Fruit fly (Drosophila melanogaster) whole organism, embryonic: ENCODE measurements around the gene CG1764.

ENCODE experiments used
- Atf6 ChIP-seq: fragments of 200-800 bp; sonication (Bioruptor generic); IDR thresholded peaks from 2 replicates; pipeline ENCODE4 v1.3.6; 2022; ENCODE audit warnings: missing biosample characterization, missing genetic modification characterization
- Awh ChIP-seq: fragments of 200-800 bp; sonication (Bioruptor generic); IDR thresholded peaks from 2 replicates; pipeline ENCODE4, ENCODE4 v1.3.6; 2022; ENCODE audit warnings: missing biosample characterization, missing genetic modification characterization
- B-H2 ChIP-seq: fragments of 200-800 bp; sonication (Bioruptor generic); optimal IDR thresholded peaks from 2 replicates; lab custom pipeline; 2018; ENCODE audit warnings: missing biosample characterization, mild to moderate bottlenecking, missing genetic modification characterization
- Bdp1 ChIP-seq: fragments of 200-800 bp; sonication (Bioruptor generic); optimal IDR thresholded peaks from 3 replicates; lab custom pipeline; 2016; ENCODE audit warnings: missing biosample characterization, missing genetic modification characterization
- C15 ChIP-seq: fragments of 200-800 bp; sonication (Bioruptor generic); IDR thresholded peaks from 3 replicates; pipeline ENCODE4 v1.3.6; 2022; ENCODE audit warnings: missing biosample characterization, missing genetic modification characterization
- CG10366 ChIP-seq: fragments of 200-800 bp; sonication (Bioruptor generic); IDR thresholded peaks from 2 replicates; pipeline ENCODE4 v1.3.6; 2022; ENCODE audit warnings: missing biosample characterization, missing genetic modification characterization
- CG11723 ChIP-seq: fragments of 200-800 bp; sonication (Bioruptor generic); optimal IDR thresholded peaks from 2 replicates; lab custom pipeline; 2017; ENCODE audit warnings: missing biosample characterization, mild to moderate bottlenecking, missing genetic modification characterization
- CG12104 ChIP-seq: fragments of 200-800 bp; sonication (Bioruptor generic); optimal IDR thresholded peaks from 3 replicates; lab custom pipeline; 2016; ENCODE audit warnings: missing biosample characterization, missing genetic modification characterization
- CG15011 ChIP-seq: fragments of 200-800 bp; sonication (Bioruptor generic); optimal IDR thresholded peaks from 3 replicates; lab custom pipeline; 2018; ENCODE audit warnings: missing biosample characterization, mild to moderate bottlenecking, missing genetic modification characterization
- CG18476 ChIP-seq: fragments of 200-800 bp; sonication (Bioruptor generic); optimal IDR thresholded peaks from 2 replicates; lab custom pipeline; 2016; ENCODE audit warnings: missing biosample characterization, mild to moderate bottlenecking, missing genetic modification characterization
- CG2875 ChIP-seq: fragments of 200-800 bp; sonication (Bioruptor generic); optimal IDR thresholded peaks from 2 replicates; lab custom pipeline; 2017; ENCODE audit warnings: missing biosample characterization, mild to moderate bottlenecking, missing genetic modification characterization, missing genetic modification reagents
- CG32772 ChIP-seq: fragments of 200-800 bp; sonication (Bioruptor generic); IDR thresholded peaks from 2 replicates; pipeline ENCODE4 v1.3.6; 2022; ENCODE audit warnings: missing biosample characterization, missing genetic modification characterization
- CG3847 ChIP-seq: fragments of 200-800 bp; sonication (Bioruptor generic); IDR thresholded peaks from 2 replicates; pipeline ENCODE4 v1.3.6; 2022; ENCODE audit warnings: missing biosample characterization, missing genetic modification characterization
- CG6254 ChIP-seq: fragments of 200-800 bp; sonication (Bioruptor generic); optimal IDR thresholded peaks from 3 replicates; lab custom pipeline; 2017; ENCODE audit warnings: mild to moderate bottlenecking, missing biosample characterization, missing genetic modification reagents, missing genetic modification characterization
- CG6791 ChIP-seq: fragments of 200-800 bp; sonication (Bioruptor generic); IDR thresholded peaks from 3 replicates; pipeline ENCODE4 v1.3.6; 2022; ENCODE audit warnings: missing biosample characterization, missing genetic modification characterization; ENCODE audit not compliant: partially characterized antibody
- CG7786 ChIP-seq: fragments of 200-800 bp; sonication (Bioruptor generic); optimal IDR thresholded peaks from 2 replicates; lab custom pipeline; 2016; ENCODE audit warnings: missing biosample characterization, missing genetic modification characterization
- CG9215 ChIP-seq: fragments of 200-800 bp; sonication (Bioruptor generic); IDR thresholded peaks from 2 replicates; pipeline ENCODE4 v1.3.6; 2022; ENCODE audit warnings: missing biosample characterization, missing genetic modification characterization
- Chrac-16 ChIP-seq: fragments of 200-800 bp; sonication (Bioruptor generic); optimal IDR thresholded peaks from 3 replicates; lab custom pipeline; 2016; ENCODE audit warnings: missing biosample characterization, missing genetic modification characterization
- CoRest ChIP-seq: fragments of 200-800 bp; sonication (Bioruptor generic); optimal IDR thresholded peaks from 3 replicates; lab custom pipeline; 2018; ENCODE audit warnings: missing biosample characterization, mild to moderate bottlenecking, missing genetic modification characterization, moderate library complexity
- Dad ChIP-seq: fragments of 200-800 bp; sonication (Bioruptor generic); optimal IDR thresholded peaks from 3 replicates; lab custom pipeline; 2016; ENCODE audit warnings: missing biosample characterization, missing genetic modification characterization
- Drgx ChIP-seq: fragments of 200-800 bp; sonication (Bioruptor generic); IDR thresholded peaks from 2 replicates; pipeline ENCODE4 v1.3.6; 2022; ENCODE audit warnings: missing biosample characterization, missing genetic modification characterization
- ERR ChIP-seq: fragments of 200-800 bp; sonication (Bioruptor generic); optimal IDR thresholded peaks from 2 replicates; lab custom pipeline; 2016; ENCODE audit warnings: missing biosample characterization, missing genetic modification characterization
- Ets97D ChIP-seq: fragments of 200-800 bp; sonication (Bioruptor generic); optimal IDR thresholded peaks from 3 replicates; lab custom pipeline; 2016; ENCODE audit warnings: missing biosample characterization, missing genetic modification characterization
- Fer2 ChIP-seq: fragments of 200-800 bp; sonication (Bioruptor generic); optimal IDR thresholded peaks from 2 replicates; lab custom pipeline; 2018; ENCODE audit warnings: missing biosample characterization, mild to moderate bottlenecking, missing genetic modification characterization, moderate library complexity
- Hr39 ChIP-seq: fragments of >200 bp; optimal IDR thresholded peaks from 2 replicates; lab custom pipeline; 2017
- Jarid2 ChIP-seq: fragments of 200-800 bp; sonication (Bioruptor generic); optimal IDR thresholded peaks from 3 replicates; lab custom pipeline; 2017; ENCODE audit warnings: mild to moderate bottlenecking, missing biosample characterization, missing genetic modification reagents, missing genetic modification characterization
- NFAT ChIP-seq: fragments of 200-800 bp; sonication (Bioruptor generic); IDR thresholded peaks from 2 replicates; pipeline ENCODE4 v1.3.6; 2022; ENCODE audit warnings: missing biosample characterization, missing genetic modification characterization
- Neu2 ChIP-seq: fragments of 200-800 bp; sonication (Bioruptor generic); optimal IDR thresholded peaks from 3 replicates; lab custom pipeline; 2016; ENCODE audit warnings: missing biosample characterization, missing genetic modification characterization, borderline replicate concordance
- Nf-YC ChIP-seq: fragments of 200-800 bp; optimal IDR thresholded peaks from 3 replicates; lab custom pipeline; 2019; ENCODE audit warnings: missing biosample characterization, mild to moderate bottlenecking, missing genetic modification characterization, moderate library complexity
- Opbp ChIP-seq: fragments of 200-800 bp; sonication (Bioruptor generic); IDR thresholded peaks from 3 replicates; pipeline ENCODE4 v1.3.6; 2022; ENCODE audit warnings: missing biosample characterization, missing genetic modification characterization; ENCODE audit not compliant: partially characterized antibody
- Sry-β ChIP-seq: fragments of 200-800 bp; sonication (Bioruptor generic); optimal IDR thresholded peaks from 2 replicates; lab custom pipeline; 2018; ENCODE audit warnings: missing biosample characterization, mild to moderate bottlenecking, missing genetic modification characterization, moderate library complexity
- al ChIP-seq: fragments of 200-800 bp; sonication (Bioruptor generic); IDR thresholded peaks from 2 replicates; pipeline ENCODE4 v1.3.6; 2022; ENCODE audit warnings: missing biosample characterization, missing genetic modification characterization
- ap ChIP-seq: fragments of 200-800 bp; sonication (Bioruptor generic); IDR thresholded peaks from 2 replicates; pipeline ENCODE4 v1.3.6; 2022; ENCODE audit warnings: missing biosample characterization, missing genetic modification characterization
- ara ChIP-seq: fragments of 200-800 bp; sonication (Bioruptor generic); IDR thresholded peaks from 2 replicates; pipeline ENCODE4 v1.3.6; 2022; ENCODE audit warnings: missing biosample characterization, missing genetic modification characterization
- bbx ChIP-seq: fragments of 200-800 bp; sonication (Bioruptor generic); IDR thresholded peaks from 2 replicates; pipeline ENCODE4 v1.3.6; 2022; ENCODE audit warnings: missing biosample characterization, missing genetic modification characterization; ENCODE audit not compliant: partially characterized antibody
- da ChIP-seq: fragments of 200-800 bp; sonication (Bioruptor generic); optimal IDR thresholded peaks from 2 replicates; lab custom pipeline; 2016; ENCODE audit warnings: missing biosample characterization, missing genetic modification characterization
- dpn ChIP-seq, 2 experiments: fragments of 200-800 bp; sonication (Bioruptor generic); optimal IDR thresholded peaks; 3 replicates each; lab custom pipeline; 2016; ENCODE audit warnings: missing biosample characterization in 2 of 2, missing genetic modification characterization in 2 of 2
- gcm2 ChIP-seq: fragments of 200-800 bp; sonication (Bioruptor generic); optimal IDR thresholded peaks from 2 replicates; lab custom pipeline; 2016; ENCODE audit warnings: missing biosample characterization, missing genetic modification characterization
- gfzf ChIP-seq: fragments of 200-800 bp; sonication (Bioruptor generic); optimal IDR thresholded peaks from 2 replicates; lab custom pipeline; 2016; ENCODE audit warnings: missing biosample characterization, mild to moderate bottlenecking, missing genetic modification characterization, moderate library complexity
- her ChIP-seq: fragments of 200-800 bp; sonication (Bioruptor generic); optimal IDR thresholded peaks from 2 replicates; lab custom pipeline; 2016; ENCODE audit warnings: missing biosample characterization, missing genetic modification characterization
- jigr1 ChIP-seq: fragments of 200-800 bp; sonication (Bioruptor generic); IDR thresholded peaks from 3 replicates; pipeline ENCODE4 v1.3.6; 2022; ENCODE audit warnings: missing biosample characterization, missing genetic modification characterization
- jumu ChIP-seq: fragments of 200-800 bp; sonication (Bioruptor generic); optimal IDR thresholded peaks from 3 replicates; lab custom pipeline; 2016; ENCODE audit warnings: missing biosample characterization, missing genetic modification characterization
- kah ChIP-seq: fragments of 200-800 bp; sonication (Bioruptor generic); optimal IDR thresholded peaks from 2 replicates; lab custom pipeline; 2018; ENCODE audit warnings: missing biosample characterization, mild to moderate bottlenecking, missing genetic modification characterization
- mirr ChIP-seq: fragments of 200-800 bp; sonication (Bioruptor generic); optimal IDR thresholded peaks from 3 replicates; lab custom pipeline; 2018; ENCODE audit warnings: missing biosample characterization, mild to moderate bottlenecking, missing genetic modification characterization
- phol ChIP-seq: fragments of 200-800 bp; sonication (Bioruptor generic); optimal IDR thresholded peaks from 3 replicates; lab custom pipeline; 2018; ENCODE audit warnings: missing biosample characterization, mild to moderate bottlenecking, missing genetic modification characterization, moderate library complexity
- pzg ChIP-seq: fragments of 200-800 bp; sonication (Bioruptor generic); optimal IDR thresholded peaks from 3 replicates; lab custom pipeline; 2018; ENCODE audit warnings: missing biosample characterization, mild to moderate bottlenecking, missing genetic modification characterization, moderate library complexity
- sc ChIP-seq, 3 experiments: fragments of >200 bp in 2 of 3; fragments of 200-800 bp in 1 of 3; sonication (Bioruptor generic) in 1 of 3; optimal IDR thresholded peaks; 2 replicates in 2 of 3; 3 replicates in 1 of 3; lab custom pipeline; 2017; ENCODE audit warnings: mild to moderate bottlenecking in 1 of 3, missing biosample characterization in 1 of 3, missing genetic modification characterization in 1 of 3, missing genetic modification reagents in 1 of 3
- sim ChIP-seq: fragments of 200-800 bp; sonication (Bioruptor generic); IDR thresholded peaks from 2 replicates; pipeline ENCODE4 v1.3.6; 2022; ENCODE audit warnings: missing biosample characterization, missing genetic modification characterization
- slou ChIP-seq: fragments of 200-800 bp; sonication (Bioruptor generic); optimal IDR thresholded peaks from 3 replicates; lab custom pipeline; 2016; ENCODE audit warnings: missing biosample characterization, missing genetic modification characterization
- unpg ChIP-seq: fragments of 200-800 bp; sonication (Bioruptor generic); optimal IDR thresholded peaks from 3 replicates; lab custom pipeline; 2018; ENCODE audit warnings: missing biosample characterization, mild to moderate bottlenecking, missing genetic modification characterization, moderate library complexity
- z ChIP-seq: fragments of 200-800 bp; sonication (Bioruptor generic); IDR thresholded peaks from 3 replicates; pipeline ENCODE4 v1.3.6; 2022; ENCODE audit warnings: missing biosample characterization, missing genetic modification characterization

CG1764 gene

DNA sequence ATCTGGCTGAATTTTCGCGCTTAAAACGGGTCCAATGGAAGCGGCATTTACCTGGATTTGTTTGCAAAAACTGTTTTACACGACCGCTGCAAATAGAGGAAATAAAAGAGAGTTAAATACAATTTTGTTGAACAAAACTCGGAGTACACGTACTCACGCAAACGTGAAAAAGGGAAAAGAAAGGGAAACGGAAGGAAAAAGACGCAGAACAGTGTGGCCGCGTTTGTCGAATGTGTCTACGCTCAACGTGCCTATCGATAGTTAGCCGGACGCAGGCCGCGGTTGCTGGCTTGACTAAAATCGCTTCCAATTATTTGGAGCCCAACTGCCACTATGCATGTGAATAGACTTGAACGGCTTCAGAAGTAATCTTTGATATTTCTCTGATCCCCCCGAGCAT, 35.2 kb upstream of the CG1764 start, which contains the start of gene RpS15Aa (continued):
- TF ChIP-seq Drgx (peak; percentile 31; the same call in 1 of the 2 replicates), Hr39 (lab: Kevin White, UChicago) (no peak), CG3847 (GFP tag; lab: Robert Waterston, UW) (peak; percentile 82), gcm2 (GFP tag; lab: Kevin White, UChicago) (peak; percentile 35), gfzf (GFP tag; lab: Kevin White, UChicago) (peak; percentile 81), CG18476 (GFP tag; lab: Kevin White, UChicago) (no peak), ERR (GFP tag; lab: Kevin White, UChicago) (peak; percentile 37), da (GFP tag; lab: Kevin White, UChicago) (peak; percentile 36), kah (GFP tag; lab: Kevin White, UChicago) (peak; percentile 49), Chrac-16 (GFP tag; lab: Kevin White, UChicago) (no peak), mirr (GFP tag; lab: Kevin White, UChicago) (peak; percentile 82), unpg (GFP tag; lab: Kevin White, UChicago) (peak; percentile 70), CG32772 (GFP tag; lab: Robert Waterston, UW) (peak; percentile 65; the same call in 1 of the 2 replicates), Fer2 (tag; lab: Kevin White, UChicago) (peak; percentile 63), CG6254 (GFP tag; lab: Kevin White, UChicago) (peak; percentile 47), CoRest (tag; lab: Kevin White, UChicago) (peak; percentile 48), slou (GFP tag; lab: Kevin White, UChicago) (peak; percentile 59), Sry-β (GFP tag; lab: Kevin White, UChicago) (peak; percentile 11), pzg (peak; percentile 79), CG6791 (GFP tag; lab: Robert Waterston, UW) (peak; percentile 73), bbx (peak; percentile 60), phol (peak; percentile 68), ap (GFP tag; lab: Robert Waterston, UW) (peak; percentile 76), jumu (peak; percentile 45), dpn (GFP tag; optimal IDR thresholded peaks at IDR 0.05; lab: Kevin White, UChicago) (peak; percentile 34 to 79), Nf-YC (tag; lab: Kevin White, UChicago) (peak; percentile 38), Opbp (peak; percentile 76), CG12104 (GFP tag; lab: Kevin White, UChicago) (peak; percentile 42), jigr1 (GFP tag; lab: Robert Waterston, UW) (0 out of 3 replicates have a peak, but pooled peaks have one; percentile 20), Atf6 (peak; percentile 69), B-H2 (peak; percentile 84), Ets97D (GFP tag; lab: Kevin White, UChicago) (peak; percentile 99), Neu2 (peak; percentile 47), C15 (GFP tag; lab: Robert Waterston, UW) (peak; percentile 67; the same call in 1 of the 3 replicates), sim (no peak; the same call in 1 of the 2 replicates), CG2875 (peak; percentile 63), Awh (peak; percentile 62), ara (GFP tag; lab: Robert Waterston, UW) (peak; percentile 71), CG10366 (GFP tag; lab: Robert Waterston, UW) (peak; percentile 76), Jarid2 (peak; percentile 56), CG15011 (GFP tag; lab: Kevin White, UChicago) (peak; percentile 68), Bdp1 (GFP tag; lab: Kevin White, UChicago) (no peak), CG11723 (peak; percentile 61), CG9215 (peak; percentile 49), Dad (GFP tag; lab: Kevin White, UChicago) (peak; percentile 66), al (peak; percentile 80), sc (optimal IDR thresholded peaks at IDR 0.05; lab: Kevin White, UChicago) (no peak), sc (GFP tag; optimal IDR thresholded peaks at IDR 0.05; lab: Kevin White, UChicago) (peak; percentile 22), z (GFP tag; lab: Robert Waterston, UW) (peak; percentile 51; the same call in 1 of the 3 replicates), NFAT (GFP tag; lab: Robert Waterston, UW) (peak; percentile 92), CG7786 (GFP tag; lab: Kevin White, UChicago) (peak; percentile 51), her (GFP tag; lab: Kevin White, UChicago) (peak; percentile 75)
